Fruit fly (Drosophila melanogaster): ENCODE data around the gene CG4151.

CG4151 gene

DNA sequence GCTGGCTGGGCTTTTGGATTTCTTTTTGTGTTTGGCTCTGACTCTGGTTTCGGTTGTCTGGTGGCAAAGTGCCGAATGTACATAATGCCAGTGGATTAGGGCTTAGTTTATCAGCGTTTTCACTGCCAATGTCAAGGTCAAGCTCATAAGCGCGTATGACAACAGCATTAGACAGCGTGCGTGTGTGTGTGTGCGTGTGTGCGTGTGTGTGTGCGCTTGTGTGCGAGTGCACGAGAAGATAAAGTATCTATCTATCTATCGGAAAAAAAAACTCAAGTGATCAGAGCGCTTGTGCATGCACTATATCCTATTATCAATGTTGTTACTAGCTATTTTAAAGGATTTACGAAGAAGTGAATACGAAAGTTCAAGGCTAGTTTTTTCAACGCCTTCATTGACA lies 9.9 kb downstream of the CG4151 start:
- TF ChIP-seq CG9948 (tag; optimal IDR thresholded peaks at IDR 0.05) (no peak), D1 (tag; optimal IDR thresholded peaks at IDR 0.05) (no peak), fd96Ca (GFP tag; IDR thresholded peaks at IDR 0.05) (no peak), CG32121 (GFP tag; IDR thresholded peaks at IDR 0.05) (no peak), CG34367 (tag; optimal IDR thresholded peaks at IDR 0.05) (no peak), CG15710 (tag; optimal IDR thresholded peaks at IDR 0.05) (no peak), Pif1B (GFP tag; optimal IDR thresholded peaks at IDR 0.05) (no peak), CG10348 (GFP tag; IDR thresholded peaks at IDR 0.05) (no peak), Ets98B (GFP tag; IDR thresholded peaks at IDR 0.05) (no peak), Pif1A (GFP tag; optimal IDR thresholded peaks at IDR 0.05) (no peak), CG12605 (GFP tag; IDR thresholded peaks at IDR 0.05) (no peak)

DNA sequence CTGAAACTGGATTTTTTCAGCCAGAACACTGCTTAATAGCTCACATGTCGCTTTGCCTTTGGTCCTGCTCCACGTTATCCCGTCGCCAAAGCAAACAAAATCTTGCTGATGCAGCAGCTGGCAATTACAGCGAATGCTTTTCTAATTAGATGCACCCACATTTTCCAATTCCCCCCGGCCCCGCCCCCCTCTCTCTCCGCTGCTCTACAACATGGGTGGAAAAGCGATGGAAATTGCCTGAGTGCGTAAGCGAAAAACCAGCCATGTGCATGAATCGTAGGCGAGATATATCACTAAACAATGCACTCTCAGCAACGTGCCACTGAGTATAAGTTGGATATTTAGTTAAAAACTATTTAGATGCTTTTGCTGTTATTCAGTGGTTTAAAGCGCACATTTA lies 13.9 kb downstream of the CG4151 start:
- TF ChIP-seq CG14655 (GFP tag; optimal IDR thresholded peaks at IDR 0.05) = no peak

DNA sequence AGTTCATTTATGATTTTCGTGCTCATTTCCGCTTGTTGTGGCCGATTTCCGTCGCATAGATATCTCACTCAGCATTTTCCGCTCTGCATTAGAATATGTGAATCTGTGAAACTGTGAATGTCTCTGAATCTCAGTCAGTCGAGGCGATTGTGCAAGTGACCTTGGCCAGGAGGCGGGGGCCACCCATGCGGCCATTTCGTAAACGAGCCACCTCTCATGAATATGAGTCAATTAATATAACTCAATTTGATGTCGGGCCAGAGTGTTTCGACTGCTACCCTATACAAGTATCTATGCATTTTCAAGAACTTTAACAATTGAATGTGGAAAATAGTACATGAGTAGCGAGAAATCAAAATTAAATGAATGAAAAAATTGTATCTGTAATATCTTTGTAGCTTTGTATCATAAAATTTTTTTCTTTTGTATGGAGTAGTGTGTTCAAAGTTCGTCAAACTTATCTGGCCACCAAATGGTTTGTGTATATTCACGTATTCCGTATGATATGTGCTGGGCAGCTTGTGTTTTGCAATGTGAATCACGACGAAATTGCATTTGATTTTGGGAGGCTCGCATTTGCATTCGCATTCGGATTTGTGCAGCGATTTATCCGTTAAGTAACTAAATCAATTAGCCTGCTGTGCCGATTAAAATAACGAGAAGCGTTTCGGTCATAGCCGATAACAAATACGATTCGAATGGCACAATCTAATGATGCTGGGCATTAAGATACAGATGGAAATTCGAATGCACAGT lies 14.8 kb downstream of the CG4151 start, which contains the start of gene CG12730:
Gene CG12730, plus strand, starts transcription at position 706 of the 756 bp plus-strand sequence.
- no peak for TF ChIP-seq CG8301 (tag; optimal IDR thresholded peaks at IDR 0.05)
- TF ChIP-seq Pif1A (GFP tag; optimal IDR thresholded peaks at IDR 0.05) = no peak
- no peak for TF ChIP-seq CG34367 (tag; optimal IDR thresholded peaks at IDR 0.05)
- TF ChIP-seq rn (GFP tag; IDR thresholded peaks at IDR 0.05) = no peak
- no peak for TF ChIP-seq CG14655 (GFP tag; optimal IDR thresholded peaks at IDR 0.05)
- TF ChIP-seq CG12605 (GFP tag; IDR thresholded peaks at IDR 0.05) = no peak
- TF ChIP-seq gl (tag; optimal IDR thresholded peaks at IDR 0.05) = no peak
- TF ChIP-seq EcR (GFP tag; optimal IDR thresholded peaks at IDR 0.05) = no peak
- TF ChIP-seq CG4496 (GFP tag; IDR thresholded peaks at IDR 0.05) = peak; percentile 57
- TF ChIP-seq D1 (tag; optimal IDR thresholded peaks at IDR 0.05) = no peak
- TF ChIP-seq CG32121 (GFP tag; IDR thresholded peaks at IDR 0.05) = peak; percentile 65
- TF ChIP-seq CG17806 (tag; optimal IDR thresholded peaks at IDR 0.05) = no peak
- TF ChIP-seq CG10348 (GFP tag; IDR thresholded peaks at IDR 0.05) = no peak
- no peak for TF ChIP-seq CG15710 (tag; optimal IDR thresholded peaks at IDR 0.05)
- TF ChIP-seq Snoo (tag; optimal IDR thresholded peaks at IDR 0.05) = no peak
- no peak for TF ChIP-seq Pif1B (GFP tag; optimal IDR thresholded peaks at IDR 0.05)
- TF ChIP-seq CG13204 (GFP tag; optimal IDR thresholded peaks at IDR 0.05) = no peak
- TF ChIP-seq fd96Ca (GFP tag; IDR thresholded peaks at IDR 0.05) = 0 out of 3 replicates have a peak, but pooled peaks have one; percentile 7
- TF ChIP-seq Ets98B (GFP tag; IDR thresholded peaks at IDR 0.05) = peak; percentile 53

DNA sequence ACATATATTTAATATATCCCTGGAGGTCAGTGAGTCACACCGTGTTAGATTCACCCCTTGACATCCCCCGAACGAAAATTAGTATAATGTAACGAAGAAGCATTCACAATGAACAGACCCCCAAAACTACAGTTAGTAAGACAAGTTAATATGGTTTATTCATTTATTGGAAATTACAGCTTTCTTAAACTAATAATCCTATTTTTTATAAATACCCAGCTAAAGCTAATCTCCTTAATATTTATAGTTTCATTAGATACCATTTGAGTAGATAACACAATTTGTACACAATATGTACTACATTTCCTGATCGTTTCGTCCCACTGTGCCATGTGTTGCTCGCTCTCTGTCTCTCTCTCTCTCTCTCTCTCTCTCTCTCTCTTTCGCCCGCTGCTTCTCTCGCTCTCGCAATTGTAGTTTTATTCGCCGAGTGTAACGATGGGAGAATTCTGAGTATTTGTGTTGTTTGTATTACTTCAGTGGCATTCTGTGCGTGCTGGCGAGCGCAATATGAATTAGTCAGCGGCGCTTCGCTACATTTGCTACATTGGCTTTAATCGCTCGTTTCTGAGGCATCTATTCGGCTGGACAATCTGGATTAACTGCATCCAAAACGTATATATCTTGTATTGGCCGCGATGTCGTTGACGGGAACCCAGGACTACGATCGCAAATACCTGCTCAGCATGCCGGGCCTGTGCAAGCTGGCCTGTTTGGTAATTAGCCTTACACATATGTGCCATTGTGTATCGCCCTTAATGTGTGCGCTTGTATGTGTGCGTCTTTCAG lies 15.7 kb downstream of the CG4151 start:
- TF ChIP-seq CG12605 (GFP tag; IDR thresholded peaks at IDR 0.05) (peak; percentile 55; the same call in 1 of the 2 replicates), Snoo (tag; optimal IDR thresholded peaks at IDR 0.05) (no peak), CG4496 (GFP tag; IDR thresholded peaks at IDR 0.05) (peak; percentile 42; the same call in 1 of the 3 replicates), CG10348 (GFP tag; IDR thresholded peaks at IDR 0.05) (no peak), CG17806 (tag; optimal IDR thresholded peaks at IDR 0.05) (peak; percentile 5), CG8159 (tag; optimal IDR thresholded peaks at IDR 0.05) (no peak), fd96Ca (GFP tag; IDR thresholded peaks at IDR 0.05) (peak; percentile 63; the same call in 2 of the 3 replicates), CG32121 (GFP tag; IDR thresholded peaks at IDR 0.05) (peak; percentile 16; the same call in 1 of the 2 replicates), Pif1B (GFP tag; optimal IDR thresholded peaks at IDR 0.05) (peak; percentile 50), Pif1A (GFP tag; optimal IDR thresholded peaks at IDR 0.05) (peak; percentile 21), gl (tag; optimal IDR thresholded peaks at IDR 0.05) (no peak), CG8301 (tag; optimal IDR thresholded peaks at IDR 0.05) (peak; percentile 21), CG13204 (GFP tag; optimal IDR thresholded peaks at IDR 0.05) (peak; percentile 6), CG14655 (GFP tag; optimal IDR thresholded peaks at IDR 0.05) (peak; percentile 27), Ets98B (GFP tag; IDR thresholded peaks at IDR 0.05) (no peak; the same call in 1 of the 2 replicates)

DNA sequence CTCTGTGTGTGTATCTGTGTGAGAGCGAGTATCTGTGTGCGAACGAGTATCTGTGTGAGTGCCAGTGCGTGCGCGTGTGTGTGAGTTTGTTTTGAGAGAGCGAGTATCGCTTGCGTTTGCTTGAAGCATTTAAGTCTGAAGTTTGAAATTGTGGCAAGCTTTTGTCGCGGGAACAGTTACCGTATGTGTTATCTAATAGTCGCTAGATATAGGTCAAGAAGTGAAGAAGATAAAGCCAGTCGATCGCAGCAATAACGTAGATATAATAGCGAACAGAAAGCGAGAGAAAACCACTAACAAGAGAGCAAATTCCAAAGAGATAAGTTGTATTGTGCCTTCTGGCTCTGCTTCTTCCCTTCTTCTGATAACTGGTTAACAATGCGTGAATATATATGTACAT lies 16.9 kb downstream of the CG4151 start:
- TF ChIP-seq gl (tag; optimal IDR thresholded peaks at IDR 0.05) = no peak
- TF ChIP-seq Pif1A (GFP tag; optimal IDR thresholded peaks at IDR 0.05) = no peak
- TF ChIP-seq Ets98B (GFP tag; IDR thresholded peaks at IDR 0.05) = peak; percentile 8; the same call in 1 of the 2 replicates
- TF ChIP-seq CG17806 (tag; optimal IDR thresholded peaks at IDR 0.05) = no peak

DNA sequence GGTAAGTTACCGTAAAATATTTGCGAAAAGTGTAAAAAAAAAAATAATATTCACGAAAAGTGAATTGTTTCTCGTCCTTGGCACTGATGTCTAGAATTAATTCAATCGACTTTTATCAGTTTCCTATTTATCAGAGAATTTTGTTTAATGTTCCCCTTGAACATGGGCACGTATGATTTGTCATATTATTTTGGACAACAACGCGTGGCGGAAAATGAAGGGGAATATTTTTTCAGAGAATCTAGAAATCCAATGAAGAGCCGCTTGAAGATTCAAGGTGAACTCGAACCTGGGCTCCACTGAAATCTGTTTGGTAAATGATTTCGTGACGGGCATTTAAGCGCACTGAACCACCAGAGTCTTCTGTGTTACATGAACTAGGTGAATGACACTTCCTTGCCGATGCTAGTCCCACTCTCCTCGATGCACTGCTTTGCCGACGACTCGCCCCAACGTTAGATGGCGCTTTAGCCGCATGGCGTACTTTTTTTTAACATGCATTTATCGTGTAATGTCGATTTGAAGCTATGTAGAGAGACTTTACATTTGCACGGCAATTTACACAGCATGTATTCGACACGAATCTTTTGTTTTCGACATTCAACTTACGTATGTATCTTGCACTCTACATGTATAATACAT lies 23.1 kb downstream of the CG4151 start:
- TF ChIP-seq CG15710 (tag; optimal IDR thresholded peaks at IDR 0.05) (no peak), Pif1B (GFP tag; optimal IDR thresholded peaks at IDR 0.05) (no peak), D1 (tag; optimal IDR thresholded peaks at IDR 0.05) (no peak), CG4496 (GFP tag; IDR thresholded peaks at IDR 0.05) (no peak), CG10348 (GFP tag; IDR thresholded peaks at IDR 0.05) (peak; percentile 37; the same call in 1 of the 2 replicates), CG34367 (tag; optimal IDR thresholded peaks at IDR 0.05) (no peak), CG9948 (tag; optimal IDR thresholded peaks at IDR 0.05) (no peak), Ets98B (GFP tag; IDR thresholded peaks at IDR 0.05) (peak; percentile 43; the same call in 1 of the 2 replicates), rn (GFP tag; IDR thresholded peaks at IDR 0.05) (no peak), EcR (GFP tag; optimal IDR thresholded peaks at IDR 0.05) (peak; percentile 32), CG32121 (GFP tag; IDR thresholded peaks at IDR 0.05) (peak; percentile 26; the same call in 1 of the 2 replicates), CG14655 (GFP tag; optimal IDR thresholded peaks at IDR 0.05) (no peak), CG12605 (GFP tag; IDR thresholded peaks at IDR 0.05) (peak; percentile 36; the same call in 1 of the 2 replicates)
